Fruit fly (Drosophila melanogaster): ENCODE measurements around the gene rho.

DNA sequence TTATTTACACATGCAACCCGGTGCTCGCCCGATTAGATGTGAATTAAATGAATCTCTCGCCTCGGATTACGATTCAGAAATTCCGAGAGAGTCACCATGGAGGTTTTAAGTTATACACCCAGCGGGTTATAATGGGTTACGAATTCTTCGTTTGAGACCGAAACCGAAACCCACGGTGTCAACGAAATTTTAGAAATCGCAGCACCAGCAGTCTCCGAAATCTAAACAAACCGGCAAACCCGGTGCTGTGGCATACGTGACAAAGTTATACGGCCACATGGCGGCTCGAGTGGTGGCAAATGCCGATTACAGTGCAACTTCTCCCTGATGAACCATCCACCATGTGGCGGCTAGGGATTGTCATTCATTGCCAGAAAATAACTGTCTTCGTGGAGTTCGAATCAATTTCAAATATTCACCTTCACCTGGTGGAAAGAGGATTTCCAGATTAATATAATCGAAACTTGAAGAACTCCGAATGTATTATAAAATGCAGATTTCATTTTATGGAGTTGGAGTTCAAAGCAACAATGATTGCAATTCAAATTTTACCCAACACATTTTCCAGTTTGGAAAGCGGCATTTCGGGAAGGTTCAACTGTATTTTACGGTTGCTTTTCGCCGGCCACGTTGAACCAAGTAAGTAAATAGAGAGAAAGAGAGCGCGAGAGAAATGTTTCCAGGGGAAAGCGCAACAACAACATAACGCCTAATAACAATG is 52.4 kb downstream of the rho start:
- TF ChIP-seq EcR (GFP tag; optimal IDR thresholded peaks at IDR 0.05) (no peak), CG14655 (GFP tag; optimal IDR thresholded peaks at IDR 0.05) (peak; percentile 77), CG32121 (GFP tag; IDR thresholded peaks at IDR 0.05) (peak; percentile 63), fd96Ca (GFP tag; IDR thresholded peaks at IDR 0.05) (peak; percentile 84), gl (tag; optimal IDR thresholded peaks at IDR 0.05) (no peak), CG17806 (tag; optimal IDR thresholded peaks at IDR 0.05) (peak; percentile 55), CG10348 (GFP tag; IDR thresholded peaks at IDR 0.05) (no peak), Snoo (tag; optimal IDR thresholded peaks at IDR 0.05) (peak; percentile 21), CG15710 (tag; optimal IDR thresholded peaks at IDR 0.05) (peak; percentile 55)
